Fruit fly (Drosophila melanogaster): ENCODE measurements around the gene eg.

eg gene

DNA sequence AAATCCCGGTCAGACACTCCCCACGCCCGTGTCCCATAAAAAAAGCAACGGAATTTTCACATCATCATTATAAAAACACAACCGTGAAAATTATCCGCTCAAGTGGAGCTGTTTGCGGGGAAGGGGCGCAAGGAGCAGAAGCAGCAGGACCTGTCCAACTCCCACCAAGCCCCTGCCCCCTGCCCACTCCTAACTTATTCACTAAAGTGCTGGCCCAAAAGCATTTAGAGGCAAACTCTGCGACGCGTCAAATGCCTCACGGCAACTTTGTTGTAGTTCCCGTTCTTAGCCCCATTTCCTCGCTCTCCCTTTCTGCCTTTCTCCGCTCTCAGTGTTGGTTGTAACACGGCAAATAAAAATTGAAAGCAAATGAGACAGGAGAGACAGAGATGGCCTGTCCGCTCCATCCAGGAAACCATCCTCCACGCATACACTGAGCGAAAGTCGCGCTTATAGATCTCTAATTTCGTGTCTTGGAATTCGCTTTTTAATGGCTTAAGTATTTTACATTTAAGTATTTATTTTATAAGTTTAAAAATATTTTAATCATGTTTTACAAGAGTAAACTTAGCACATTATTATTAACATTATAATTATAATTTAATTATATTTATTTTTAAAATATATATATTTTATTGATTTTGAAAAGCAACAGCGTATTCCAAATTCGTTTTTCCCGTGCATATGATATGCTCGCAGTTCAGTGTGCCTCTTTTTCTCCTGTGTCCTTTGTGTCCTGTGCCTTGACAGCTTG is 51.0 kb downstream of the eg start (continued):
- TF ChIP-seq pnt (GFP tag; optimal IDR thresholded peaks at IDR 0.05) (no peak), crol (GFP tag; IDR thresholded peaks at IDR 0.05) (peak; percentile 74), so (GFP tag; IDR thresholded peaks at IDR 0.05) (no peak), CG7556 (GFP tag; optimal IDR thresholded peaks at IDR 0.05) (peak; percentile 79), z (GFP tag; IDR thresholded peaks at IDR 0.05) (no peak), CG11560 (tag; IDR thresholded peaks at IDR 0.05) (no peak), Nf-YB (GFP tag; optimal IDR thresholded peaks at IDR 0.05) (peak; percentile 9), Side (GFP tag; optimal IDR thresholded peaks at IDR 0.05) (no peak), sens (GFP tag) (no peak), CG3838 (GFP tag; optimal IDR thresholded peaks at IDR 0.05) (no peak), ash1 (GFP tag; optimal IDR thresholded peaks at IDR 0.05) (no peak), E2f2 (GFP tag; IDR thresholded peaks at IDR 0.05) (no peak), ken (GFP tag; IDR thresholded peaks at IDR 0.05) (no peak), D19A (tag; optimal IDR thresholded peaks at IDR 0.05) (peak; percentile 70), fd102C (GFP tag; optimal IDR thresholded peaks at IDR 0.05) (no peak), ttk (GFP tag; IDR thresholded peaks at IDR 0.05) (no peak), ATbp (GFP tag; optimal IDR thresholded peaks at IDR 0.05) (peak; percentile 14), Mad (GFP tag; optimal IDR thresholded peaks at IDR 0.05) (no peak), ap (GFP tag; IDR thresholded peaks at IDR 0.05) (no peak), pzg (GFP tag; optimal IDR thresholded peaks at IDR 0.05) (no peak), Gsc (GFP tag; IDR thresholded peaks at IDR 0.05) (no peak), CG2889 (GFP tag; IDR thresholded peaks at IDR 0.05) (no peak), CG8944 (GFP tag; optimal IDR thresholded peaks at IDR 0.05) (no peak), CG12942 (GFP tag; optimal IDR thresholded peaks at IDR 0.05) (peak; percentile 8), inv (GFP tag; IDR thresholded peaks at IDR 0.05; ENCODE audit: partially characterized antibody) (no peak), CG3065 (GFP tag; optimal IDR thresholded peaks at IDR 0.05) (no peak), CG15514 (GFP tag; optimal IDR thresholded peaks at IDR 0.05) (no peak), eve (GFP tag; optimal IDR thresholded peaks at IDR 0.05) (no peak), CG1529 (GFP tag; optimal IDR thresholded peaks at IDR 0.05) (no peak), Blimp-1 (GFP tag; optimal IDR thresholded peaks at IDR 0.05) (no peak), jigr1 (GFP tag; IDR thresholded peaks at IDR 0.05) (no peak), zfh2 (GFP tag; optimal IDR thresholded peaks at IDR 0.05) (no peak), CG18476 (GFP tag; optimal IDR thresholded peaks at IDR 0.05) (no peak), Hsf (GFP tag; optimal IDR thresholded peaks at IDR 0.05) (no peak), CG3847 (GFP tag; IDR thresholded peaks at IDR 0.05) (no peak), CG18599 (GFP tag; optimal IDR thresholded peaks at IDR 0.05) (peak; percentile 82), CG7745 (tag; optimal IDR thresholded peaks at IDR 0.05) (no peak), CG4617 (GFP tag; optimal IDR thresholded peaks at IDR 0.05; ENCODE audit: borderline replicate concordance) (no peak), dpn (GFP tag; optimal IDR thresholded peaks at IDR 0.05) (no peak), CG11247 (GFP tag; IDR thresholded peaks at IDR 0.05) (no peak), fru (optimal IDR thresholded peaks at IDR 0.05) (no peak), Hr39 (optimal IDR thresholded peaks at IDR 0.05) (no peak), onecut (GFP tag; IDR thresholded peaks at IDR 0.05) (no peak), Spps (tag; optimal IDR thresholded peaks at IDR 0.05) (no peak), gcm (GFP tag; optimal IDR thresholded peaks at IDR 0.05) (no peak), NK7.1 (GFP tag; optimal IDR thresholded peaks at IDR 0.05) (no peak), ase (GFP tag; IDR thresholded peaks at IDR 0.05) (no peak), stwl (tag; optimal IDR thresholded peaks at IDR 0.05) (no peak), CG17328 (GFP tag; IDR thresholded peaks at IDR 0.05) (no peak), CG10267 (tag; optimal IDR thresholded peaks at IDR 0.05) (peak; percentile 25), CG33213 (GFP tag; optimal IDR thresholded peaks at IDR 0.05) (no peak), zen2 (GFP tag; IDR thresholded peaks at IDR 0.05; ENCODE audit: partially characterized antibody) (no peak)

Data from whole organism, embryonic.